Fruit fly (Drosophila melanogaster) whole organism, prepupa: ENCODE data around the gene Hs3st-B.

ENCODE experiments used
- Blimp-1 ChIP-seq: fragments of 200-800 bp; sonication (Bioruptor generic); optimal IDR thresholded peaks from 3 replicates; lab custom pipeline; 2017; ENCODE audit warnings: missing biosample characterization, missing genetic modification characterization, mild to moderate bottlenecking, moderate library complexity, missing genetic modification reagents
- CG6792 ChIP-seq: fragments of 200-800 bp; sonication (Bioruptor generic); optimal IDR thresholded peaks from 3 replicates; lab custom pipeline; 2016; ENCODE audit warnings: missing biosample characterization, missing genetic modification characterization
- CG6808 ChIP-seq: fragments of 200-800 bp; sonication (Bioruptor generic); optimal IDR thresholded peaks from 3 replicates; lab custom pipeline; 2017; ENCODE audit warnings: missing biosample characterization, missing genetic modification characterization, mild to moderate bottlenecking, moderate library complexity, missing genetic modification reagents
- CG8119 ChIP-seq: fragments of 200-800 bp; sonication (Bioruptor generic); IDR thresholded peaks from 3 replicates; pipeline ENCODE4 v1.3.6; 2022; ENCODE audit warnings: missing biosample characterization, missing genetic modification characterization
- Eip78C ChIP-seq: fragments of 200-800 bp; sonication (Bioruptor generic); peaks from one replicate; lab custom pipeline; 2016; ENCODE audit warnings: missing biosample characterization, missing genetic modification characterization
- Sox102F ChIP-seq: fragments of 200-800 bp; sonication (Bioruptor generic); optimal IDR thresholded peaks from 2 replicates; lab custom pipeline; 2016; ENCODE audit warnings: missing biosample characterization, mild to moderate bottlenecking, missing genetic modification characterization
- achi ChIP-seq: fragments of 200-800 bp; sonication (Bioruptor generic); optimal IDR thresholded peaks from 3 replicates; lab custom pipeline; 2016; ENCODE audit warnings: missing biosample characterization, missing genetic modification characterization
- dac ChIP-seq: fragments of 200-800 bp; sonication (Bioruptor generic); optimal IDR thresholded peaks from 2 replicates; lab custom pipeline; 2017; ENCODE audit warnings: missing biosample characterization, mild to moderate bottlenecking, missing genetic modification characterization
- dsx ChIP-seq: fragments of 200-800 bp; optimal IDR thresholded peaks from 3 replicates; lab custom pipeline; 2019; ENCODE audit warnings: missing biosample characterization, mild to moderate bottlenecking, missing genetic modification characterization, moderate library complexity; ENCODE audit not compliant: poor library complexity, severe bottlenecking
- esn ChIP-seq: fragments of 200-800 bp; sonication (Bioruptor generic); optimal IDR thresholded peaks from 2 replicates; lab custom pipeline; 2016; ENCODE audit warnings: missing biosample characterization, mild to moderate bottlenecking, missing genetic modification characterization, moderate library complexity
- spab ChIP-seq: fragments of 200-800 bp; sonication (Bioruptor generic); optimal IDR thresholded peaks from 2 replicates; lab custom pipeline; 2017; ENCODE audit warnings: missing biosample characterization, mild to moderate bottlenecking, missing genetic modification characterization, missing genetic modification reagents
- ss ChIP-seq, 2 experiments: fragments of 200-800 bp; sonication (Bioruptor generic); optimal IDR thresholded peaks; 2 replicates in 1 of 2; 3 replicates in 1 of 2; lab custom pipeline; 2017 to 2018; ENCODE audit warnings: mild to moderate bottlenecking in 2 of 2, missing biosample characterization in 2 of 2, missing genetic modification characterization in 2 of 2, moderate library complexity in 1 of 2

DNA sequence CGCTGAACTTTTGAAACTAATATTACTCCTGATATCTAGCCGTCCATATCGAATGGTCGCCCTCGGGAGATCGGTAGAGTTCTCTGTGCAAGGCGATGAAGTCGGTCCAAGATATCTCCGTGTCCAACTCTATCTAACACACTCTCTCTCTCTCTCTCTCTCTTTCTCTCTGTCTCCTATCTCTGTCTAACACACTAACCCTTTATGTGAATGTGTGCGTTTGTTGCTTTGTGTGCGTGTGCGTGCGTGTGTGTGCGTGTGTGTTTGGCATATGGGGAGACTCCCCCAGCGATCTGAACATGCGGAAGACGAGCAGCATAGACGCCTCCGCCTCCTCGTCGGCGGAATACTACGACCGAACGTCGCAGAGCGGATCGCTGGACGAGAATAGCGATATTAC, 16.0 kb downstream of the Hs3st-B start:
- no peak for TF ChIP-seq Blimp-1 (GFP tag; lab: Kevin White, UChicago)
- no peak for TF ChIP-seq ss (GFP tag; optimal IDR thresholded peaks at IDR 0.05; lab: Kevin White, UChicago)
- no peak for TF ChIP-seq dac (GFP tag; lab: Kevin White, UChicago)
- no peak for TF ChIP-seq CG6808 (GFP tag; lab: Kevin White, UChicago)
- TF ChIP-seq dsx (GFP tag; lab: Kevin White, UChicago) = no peak
- TF ChIP-seq Eip78C (GFP tag; lab: Kevin White, UChicago) = no peak
- no peak for TF ChIP-seq achi (GFP tag; lab: Kevin White, UChicago)
- no peak for TF ChIP-seq esn (GFP tag; lab: Kevin White, UChicago)
- TF ChIP-seq CG8119 (GFP tag; lab: Robert Waterston, UW) = no peak
- TF ChIP-seq Sox102F = no peak
- TF ChIP-seq CG6792 = no peak
- no peak for TF ChIP-seq spab (GFP tag; lab: Kevin White, UChicago)
